Worm (Caenorhabditis elegans): Measurements from ENCODE around the gene R05D3.8.

Gene R05D3.8

DNA sequence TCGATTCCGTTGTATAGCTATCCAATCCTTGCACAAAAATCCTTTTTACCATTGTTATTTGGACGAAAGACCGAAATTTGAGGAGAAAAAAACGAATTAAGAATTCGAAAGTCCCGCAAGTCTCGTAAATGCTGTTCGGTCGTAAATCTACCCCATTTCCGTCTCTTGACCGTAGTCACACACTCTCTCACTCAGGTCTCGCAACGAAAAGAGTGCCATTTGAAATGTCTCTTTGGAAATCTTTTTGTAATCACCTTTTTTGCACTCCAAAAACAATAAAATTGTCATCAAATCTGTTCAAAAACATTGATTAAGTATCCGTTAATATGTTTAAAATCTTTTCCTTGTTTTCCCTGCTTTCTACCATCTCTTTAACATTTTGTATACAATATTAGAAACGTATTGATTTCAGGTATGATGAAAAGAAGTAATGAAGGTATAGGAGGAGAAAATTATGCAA is at the start of gene R05D3.8, which contains the start of gene rfp-1:
Gene R05D3.8 (minus strand): TSS at position 115 of the 460 bp plus-strand sequence.
Gene rfp-1 (plus strand): TSS at position 410 of the 460 bp plus-strand sequence.
- no peak for TF ChIP-seq lin-26 (GFP tag; IDR thresholded peaks at IDR 0.05)
- TF ChIP-seq ama-1 (optimal IDR thresholded peaks at IDR 0.05) = no peak
- peak in 1 of 2 experiments; percentile 14 for TF ChIP-seq ama-1 (GFP tag; optimal IDR thresholded peaks at IDR 0.05)
- TF ChIP-seq F55B11.4 (tag; optimal IDR thresholded peaks at IDR 0.05; ENCODE audit: borderline replicate concordance, insufficient read depth) = no peak
- TF ChIP-seq F33H1.4 (GFP tag; IDR thresholded peaks at IDR 0.05) = peak; percentile 95
- TF ChIP-seq rpc-1 (optimal IDR thresholded peaks at IDR 0.05) = no peak
- no peak for TF ChIP-seq rpc-1 (tag; optimal IDR thresholded peaks at IDR 0.05)
- TF ChIP-seq B0019.2 (GFP tag; conservative IDR thresholded peaks at IDR 0.05) = 0 out of 2 replicates have a peak, but pooled peaks have one; percentile 8
- TF ChIP-seq lin-54 (GFP tag; optimal IDR thresholded peaks at IDR 0.05) = peak; percentile 81
- peak; percentile 52 for TF ChIP-seq madf-8 (GFP tag; conservative IDR thresholded peaks at IDR 0.05)
- no peak for TF ChIP-seq sdz-38 (tag; optimal IDR thresholded peaks at IDR 0.05)
- TF ChIP-seq him-1 (tag; optimal IDR thresholded peaks at IDR 0.05) = no peak
- no peak for TF ChIP-seq ceh-100 (GFP tag; IDR thresholded peaks at IDR 0.05)
- no peak for TF ChIP-seq hmg-20 (GFP tag; IDR thresholded peaks at IDR 0.05)
- no peak for TF ChIP-seq nhr-27 (tag; optimal IDR thresholded peaks at IDR 0.05)
- TF ChIP-seq fkh-3 (tag; optimal IDR thresholded peaks at IDR 0.05) = no peak
- TF ChIP-seq ztf-6 (GFP tag; IDR thresholded peaks at IDR 0.05) = no peak
- TF ChIP-seq madf-10 (tag; optimal IDR thresholded peaks at IDR 0.05) = no peak
- peak; percentile 58 for TF ChIP-seq snpc-1.3 (tag; optimal IDR thresholded peaks at IDR 0.05; ENCODE audit: insufficient read depth)
- TF ChIP-seq pbrm-1 (GFP tag; IDR thresholded peaks at IDR 0.05) = 0 out of 2 replicates have a peak, but pooled peaks have one; percentile 34
- no peak for TF ChIP-seq Y56A3A.18 (GFP tag; IDR thresholded peaks at IDR 0.05)
- no peak for TF ChIP-seq Y95B8A.8 (GFP tag; IDR thresholded peaks at IDR 0.05)
- no peak for TF ChIP-seq athp-1 (tag; optimal IDR thresholded peaks at IDR 0.05)
- no peak for TF ChIP-seq nhr-179 (tag; optimal IDR thresholded peaks at IDR 0.05)
- TF ChIP-seq rcor-1 (GFP tag; IDR thresholded peaks at IDR 0.05) = peak; percentile 55
- peak; percentile 84 for TF ChIP-seq F23B12.7 (tag; optimal IDR thresholded peaks at IDR 0.05; ENCODE audit: insufficient read depth)
- no peak for TF ChIP-seq F10E7.11 (tag; optimal IDR thresholded peaks at IDR 0.05)
- no peak for TF ChIP-seq egrh-3 (GFP tag; IDR thresholded peaks at IDR 0.05)
- TF ChIP-seq lag-1 (GFP tag; IDR thresholded peaks at IDR 0.05) = no peak
- TF ChIP-seq dox-1 (GFP tag; IDR thresholded peaks at IDR 0.05) = peak; percentile 79
- no peak for TF ChIP-seq egl-44 (GFP tag; IDR thresholded peaks at IDR 0.05)
- no peak for TF ChIP-seq sea-2 (GFP tag; IDR thresholded peaks at IDR 0.05)
- TF ChIP-seq atf-7 (tag; optimal IDR thresholded peaks at IDR 0.05) = no peak
- peak; percentile 68 for TF ChIP-seq attf-3 (GFP tag; conservative IDR thresholded peaks at IDR 0.05)
- TF ChIP-seq K11D2.4 (GFP tag; IDR thresholded peaks at IDR 0.05) = no peak
- no peak for TF ChIP-seq C06A6.2 (GFP tag; conservative IDR thresholded peaks at IDR 0.05)
- TF ChIP-seq gei-17 (GFP tag; optimal IDR thresholded peaks at IDR 0.05) = no peak
- TF ChIP-seq hsf-1 (GFP tag; IDR thresholded peaks at IDR 0.05) = peak; percentile 79
- TF ChIP-seq repo-1 (tag; optimal IDR thresholded peaks at IDR 0.05) = no peak
- no peak for TF ChIP-seq akir-1 (GFP tag; optimal IDR thresholded peaks at IDR 0.05)
- no peak for TF ChIP-seq K12H6.12 (tag; optimal IDR thresholded peaks at IDR 0.05)
- peak; percentile 3 for TF ChIP-seq ZK185.1 (tag; optimal IDR thresholded peaks at IDR 0.05; ENCODE audit: poor library complexity, severe bottlenecking)
- TF ChIP-seq dpl-1 (GFP tag; optimal IDR thresholded peaks at IDR 0.05) = peak; percentile 28
- 0 out of 2 replicates have a peak, but pooled peaks have one; percentile 50 for TF ChIP-seq Y79H2A.3 (GFP tag; conservative IDR thresholded peaks at IDR 0.05)
- peak; percentile 64 for TF ChIP-seq efl-1 (GFP tag; optimal IDR thresholded peaks at IDR 0.05)
- no peak for TF ChIP-seq cebp-1 (GFP tag; IDR thresholded peaks at IDR 0.05)
- TF ChIP-seq cebp-1 (tag; optimal IDR thresholded peaks at IDR 0.05) = peak; percentile 67
- no peak for TF ChIP-seq mel-28 (tag; optimal IDR thresholded peaks at IDR 0.05; ENCODE audit: borderline replicate concordance)
- no peak for TF ChIP-seq egl-18 (GFP tag; IDR thresholded peaks at IDR 0.05)
- no peak for TF ChIP-seq ztf-18 (tag; optimal IDR thresholded peaks at IDR 0.05)

Measured in whole organism, young adult.